Worm (Caenorhabditis elegans) whole organism, L4 larva: Measurements from ENCODE around the gene clec-206.

Experiments used
- ama-1 ChIP-seq: fragments of 150-350 bp; optimal IDR thresholded peaks from 2 replicates; lab custom pipeline; 2014; ENCODE audit warnings: inconsistent platforms, mixed read lengths
- daf-8 ChIP-seq: fragments of 200-800 bp; sonication (Bioruptor generic); IDR thresholded peaks from 2 replicates; pipeline ENCODE4 v1.3.6; 2022; ENCODE audit warnings: missing genetic modification characterization, missing compliant biosample characterization
- nhr-42 ChIP-seq: fragments of 200-800 bp; sonication (Bioruptor generic); IDR thresholded peaks from 2 replicates; pipeline ENCODE4 v1.3.6; 2022; ENCODE audit warnings: missing genetic modification characterization, missing compliant biosample characterization

ce11 chrV:2053509-2053908, 49.4 kb upstream of the clec-206 start, which contains the start of gene comt-5:
- no peak for TF ChIP-seq ama-1
- no peak for TF ChIP-seq daf-8 (GFP tag; lab: Robert Waterston, UW)
- no peak for TF ChIP-seq nhr-42
